Worm (Caenorhabditis elegans) whole organism, L4 larva: Measurements from ENCODE around the gene chil-22.

Source experiments
- F26F4.8 ChIP-seq: fragments of 200-800 bp; sonication (Bioruptor generic); conservative IDR thresholded peaks from 2 replicates; pipeline ENCODE4 v1.3.6; 2022; ENCODE audit warnings: missing genetic modification characterization, missing compliant biosample characterization
- F37D6.2 ChIP-seq: sonication (generic microtip); optimal IDR thresholded peaks from 2 replicates; lab custom pipeline; 2016; ENCODE audit warnings: mild to moderate bottlenecking, missing genetic modification characterization, missing compliant biosample characterization
- F44E2.7 ChIP-seq: fragments of 200-800 bp; sonication (Bioruptor generic); IDR thresholded peaks from 2 replicates; pipeline ENCODE4 v2.1.2; 2022; ENCODE audit warnings: missing genetic modification characterization, missing compliant biosample characterization
- T26A8.4 ChIP-seq: fragments of 200-800 bp; sonication (Bioruptor generic); IDR thresholded peaks from 2 replicates; pipeline ENCODE4 v1.3.6; 2022; ENCODE audit warnings: missing genetic modification characterization, missing compliant biosample characterization
- Y48G9A.11 ChIP-seq: fragments of 200-800 bp; sonication (Bioruptor generic); IDR thresholded peaks from 2 replicates; pipeline ENCODE4 v1.3.6; 2022; ENCODE audit warnings: missing genetic modification reagents, missing genetic modification characterization, missing compliant biosample characterization
- Y5F2A.4 ChIP-seq: fragments of 200-800 bp; sonication (Bioruptor generic); optimal IDR thresholded peaks from 2 replicates; lab custom pipeline; 2018; ENCODE audit warnings: mild to moderate bottlenecking, missing genetic modification characterization, missing compliant biosample characterization
- Y75B8A.6 ChIP-seq: fragments of 200-800 bp; sonication (Bioruptor generic); IDR thresholded peaks from 2 replicates; pipeline ENCODE4 v1.3.6; 2022; ENCODE audit warnings: missing genetic modification reagents, missing genetic modification characterization, missing compliant biosample characterization
- ZK546.5 ChIP-seq, 2 experiments: sonication (generic microtip); optimal IDR thresholded peaks; 2 replicates each; lab custom pipeline; 2017; ENCODE audit warnings: missing biosample characterization in 2 of 2, missing genetic modification characterization in 2 of 2
- aly-2 ChIP-seq: sonication (generic microtip); optimal IDR thresholded peaks from 2 replicates; lab custom pipeline; 2018; ENCODE audit warnings: missing biosample characterization, missing genetic modification characterization
- ceh-20 ChIP-seq: fragments of 200-800 bp; sonication (Bioruptor generic); IDR thresholded peaks from 2 replicates; pipeline ENCODE4 v1.3.6; 2022; ENCODE audit warnings: missing genetic modification reagents, missing genetic modification characterization, missing compliant biosample characterization
- ctbp-1 ChIP-seq: fragments of 200-800 bp; sonication (Bioruptor generic); IDR thresholded peaks from 2 replicates; pipeline ENCODE4 v1.3.6; 2022; ENCODE audit warnings: missing genetic modification reagents, missing genetic modification characterization, missing compliant biosample characterization
- daf-12 ChIP-seq: fragments of 150-350 bp; optimal IDR thresholded peaks from 2 replicates; lab custom pipeline; 2014; ENCODE audit warnings: missing biosample characterization, missing genetic modification reagents, missing genetic modification characterization
- daf-16 ChIP-seq, 3 experiments: sonication (generic microtip); optimal IDR thresholded peaks; 2 replicates each; lab custom pipeline; 2016 to 2017; ENCODE audit warnings: missing genetic modification characterization in 3 of 3, missing genetic modification reagents in 3 of 3, mild to moderate bottlenecking in 2 of 3, missing compliant biosample characterization in 2 of 3, missing biosample characterization in 1 of 3, moderate library complexity in 1 of 3
- daf-19 ChIP-seq: fragments of 200-800 bp; sonication (Bioruptor generic); conservative IDR thresholded peaks from 2 replicates; pipeline ENCODE4 v1.3.6; 2022; ENCODE audit warnings: missing genetic modification characterization, missing compliant biosample characterization
- dmd-6 ChIP-seq: fragments of 200-800 bp; sonication (Bioruptor generic); IDR thresholded peaks from 2 replicates; pipeline ENCODE4 v1.3.6; 2022; ENCODE audit warnings: missing genetic modification reagents, missing genetic modification characterization, missing compliant biosample characterization
- dpl-1 ChIP-seq: fragments of 150-350 bp; optimal IDR thresholded peaks from 2 replicates; lab custom pipeline; 2014; ENCODE audit warnings: missing biosample characterization, missing genetic modification reagents, missing genetic modification characterization
- duxl-1 ChIP-seq: sonication (generic microtip); optimal IDR thresholded peaks from 2 replicates; lab custom pipeline; 2016; ENCODE audit warnings: mild to moderate bottlenecking, missing genetic modification characterization, moderate library complexity, missing compliant biosample characterization; ENCODE audit not compliant: poor library complexity
- dve-1 ChIP-seq: sonication (generic microtip); optimal IDR thresholded peaks from 2 replicates; lab custom pipeline; 2017; ENCODE audit warnings: antibody characterized with exemption, mild to moderate bottlenecking, missing genetic modification characterization, missing compliant biosample characterization; ENCODE audit not compliant: insufficient read depth
- fkh-10 ChIP-seq: fragments of 150-350 bp; optimal IDR thresholded peaks from 2 replicates; lab custom pipeline; 2014; ENCODE audit warnings: missing biosample characterization, missing genetic modification reagents, missing genetic modification characterization
- fos-1 ChIP-seq: fragments of 150-350 bp; optimal IDR thresholded peaks from 2 replicates; lab custom pipeline; 2014; ENCODE audit warnings: missing biosample characterization, missing genetic modification characterization
- gei-8 ChIP-seq: fragments of 200-800 bp; sonication (Bioruptor generic); optimal IDR thresholded peaks from 2 replicates; lab custom pipeline; 2018; ENCODE audit warnings: mild to moderate bottlenecking, missing genetic modification characterization, missing compliant biosample characterization
- hif-1 ChIP-seq, 2 experiments: sonication (generic microtip); optimal IDR thresholded peaks; 2 replicates each; lab custom pipeline; 2016 to 2017; ENCODE audit warnings: missing compliant biosample characterization in 2 of 2, missing genetic modification characterization in 2 of 2, missing genetic modification reagents in 2 of 2, missing genotype in 2 of 2, mild to moderate bottlenecking in 1 of 2
- lim-7 ChIP-seq: fragments of 200-800 bp; sonication (Bioruptor generic); IDR thresholded peaks from 2 replicates; pipeline ENCODE4 v1.3.6; 2022; ENCODE audit warnings: missing genetic modification characterization, missing compliant biosample characterization
- lin-13 ChIP-seq: fragments of 150-350 bp; optimal IDR thresholded peaks from 2 replicates; lab custom pipeline; 2014; ENCODE audit warnings: missing biosample characterization, missing genetic modification reagents, missing genetic modification characterization
- lin-29 ChIP-seq: fragments of 200-800 bp; sonication (Bioruptor generic); IDR thresholded peaks from 2 replicates; pipeline ENCODE4 v1.3.6; 2022; ENCODE audit warnings: missing genetic modification reagents, missing genetic modification characterization, missing compliant biosample characterization
- madf-9 ChIP-seq: fragments of 200-800 bp; sonication (Bioruptor generic); conservative IDR thresholded peaks from 2 replicates; pipeline ENCODE4 v1.3.6; 2022; ENCODE audit warnings: missing genetic modification reagents, missing genetic modification characterization, missing compliant biosample characterization
- mep-1 ChIP-seq: fragments of 150-350 bp; sonication (generic microtip); optimal IDR thresholded peaks from 3 replicates; lab custom pipeline; 2014; ENCODE audit warnings: missing biosample characterization, missing genetic modification characterization
- nhr-11 ChIP-seq: fragments of 150-350 bp; optimal IDR thresholded peaks from 2 replicates; lab custom pipeline; 2014; ENCODE audit warnings: missing biosample characterization, missing genetic modification characterization
- nhr-237 ChIP-seq: sonication (generic microtip); optimal IDR thresholded peaks from 2 replicates; lab custom pipeline; 2017; ENCODE audit warnings: missing biosample characterization, missing genetic modification characterization
- nhr-41 ChIP-seq: fragments of 200-800 bp; sonication (Bioruptor generic); IDR thresholded peaks from 2 replicates; pipeline ENCODE4 v1.3.6; 2022; ENCODE audit warnings: missing genetic modification reagents, missing genetic modification characterization, missing compliant biosample characterization
- nhr-48 ChIP-seq: sonication (generic microtip); optimal IDR thresholded peaks from 2 replicates; lab custom pipeline; 2016; ENCODE audit warnings: mild to moderate bottlenecking, missing genetic modification characterization, missing compliant biosample characterization
- pqm-1 ChIP-seq: sonication (generic microtip); optimal IDR thresholded peaks from 2 replicates; lab custom pipeline; 2017; ENCODE audit warnings: missing biosample characterization, missing genetic modification characterization
- sdz-12 ChIP-seq: fragments of 200-800 bp; sonication (Bioruptor generic); optimal IDR thresholded peaks from 2 replicates; lab custom pipeline; 2018; ENCODE audit warnings: mild to moderate bottlenecking, missing genetic modification characterization, missing compliant biosample characterization
- set-16 ChIP-seq: fragments of 200-800 bp; sonication (Bioruptor generic); IDR thresholded peaks from 2 replicates; pipeline ENCODE4 v1.3.6; 2022; ENCODE audit warnings: missing genetic modification reagents, missing genetic modification characterization, missing compliant biosample characterization
- skn-1 ChIP-seq: fragments of 150-350 bp; optimal IDR thresholded peaks from 2 replicates; lab custom pipeline; 2014; ENCODE audit warnings: missing biosample characterization, missing genetic modification characterization
- snpc-4 ChIP-seq: fragments of 150-350 bp; optimal IDR thresholded peaks from 2 replicates; lab custom pipeline; 2014; ENCODE audit warnings: missing biosample characterization, missing genetic modification characterization
- unc-130 ChIP-seq: sonication (generic microtip); optimal IDR thresholded peaks from 2 replicates; lab custom pipeline; 2016; ENCODE audit warnings: missing genetic modification reagents, missing genetic modification characterization, missing compliant biosample characterization
- unc-62 ChIP-seq, 3 experiments: fragments of 150-350 bp in 1 of 3; sonication (generic microtip); optimal IDR thresholded peaks in 2 of 3; peaks in 1 of 3; 1 replicate in 1 of 3; 2 replicates in 2 of 3; lab custom pipeline; 2014 to 2017; ENCODE audit warnings: missing biosample characterization in 3 of 3, missing genetic modification characterization in 3 of 3, missing genetic modification reagents in 3 of 3, missing genotype in 1 of 3
- vab-7 ChIP-seq: fragments of 200-800 bp; sonication (Bioruptor generic); IDR thresholded peaks from 2 replicates; pipeline ENCODE4 v1.3.6; 2022; ENCODE audit warnings: missing genetic modification reagents, missing genetic modification characterization, missing compliant biosample characterization
- zfp-2 ChIP-seq: sonication (generic microtip); optimal IDR thresholded peaks from 2 replicates; lab custom pipeline; 2016; ENCODE audit warnings: mild to moderate bottlenecking, missing genetic modification characterization, missing compliant biosample characterization
- zfp-3 ChIP-seq: fragments of 200-800 bp; sonication (Bioruptor generic); conservative IDR thresholded peaks from 2 replicates; pipeline ENCODE4 v1.3.6; 2022; ENCODE audit warnings: missing genetic modification reagents, missing genetic modification characterization, missing compliant biosample characterization
- zip-11 ChIP-seq: fragments of 200-800 bp; sonication (Bioruptor generic); IDR thresholded peaks from 2 replicates; pipeline ENCODE4 v1.3.6; 2022; ENCODE audit warnings: missing genetic modification characterization, missing compliant biosample characterization
- zip-2 ChIP-seq: fragments of 150-350 bp; optimal IDR thresholded peaks from 2 replicates; lab custom pipeline; 2014; ENCODE audit warnings: missing biosample characterization, missing genetic modification characterization
- ztf-7 ChIP-seq: fragments of 150-350 bp; optimal IDR thresholded peaks from 2 replicates; lab custom pipeline; 2014; ENCODE audit warnings: missing biosample characterization, missing genetic modification characterization

Gene chil-22

ce11 chrII:9487337-9487950, 21.4 kb upstream of the chil-22 start, which contains the start of gene T19H5.4 (continued):
- TF ChIP-seq dve-1 (tag; lab: Kevin White, UChicago) (peak; percentile 79), snpc-4 (tag; lab: Kevin White, UChicago) (no peak), dmd-6 (GFP tag; lab: Robert Waterston, UW) (peak; percentile 96), nhr-48 (peak; percentile 76), F44E2.7 (GFP tag; lab: Robert Waterston, UW) (no peak), Y75B8A.6 (GFP tag; lab: Robert Waterston, UW) (peak; percentile 53; the same call in 1 of the 2 replicates), daf-12 (no peak), lin-13 (GFP tag; lab: Kevin White, UChicago) (peak; percentile 16), nhr-11 (tag; lab: Kevin White, UChicago) (peak; percentile 48), zfp-2 (no peak), nhr-41 (no peak), unc-62 (GFP tag; optimal IDR thresholded peaks at IDR 0.05 in 1 of 2; lab: Kevin White, UChicago) (peak in 1 of 2 experiments; percentile 74), unc-62 (tag; optimal IDR thresholded peaks at IDR 0.05; lab: Kevin White, UChicago) (no peak), vab-7 (GFP tag; lab: Robert Waterston, UW) (0 out of 2 replicates have a peak, but pooled peaks have one; percentile 37), set-16 (peak; percentile 68), daf-19 (GFP tag; lab: Robert Waterston, UW) (no peak), F26F4.8 (GFP tag; lab: Robert Waterston, UW) (no peak), zip-11 (GFP tag; lab: Robert Waterston, UW) (no peak), gei-8 (peak; percentile 42), ceh-20 (peak; percentile 65; the same call in 1 of the 2 replicates), duxl-1 (peak; percentile 24), mep-1 (tag; lab: Kevin White, UChicago) (peak; percentile 67), madf-9 (GFP tag; lab: Robert Waterston, UW) (peak; percentile 38; the same call in 1 of the 2 replicates), lim-7 (GFP tag; lab: Robert Waterston, UW) (peak; percentile 67; the same call in 1 of the 2 replicates), unc-130 (GFP tag; lab: Kevin White, UChicago) (no peak), dpl-1 (GFP tag; lab: Kevin White, UChicago) (no peak), Y48G9A.11 (no peak), lin-29 (GFP tag; lab: Robert Waterston, UW) (no peak), daf-16 (GFP tag; optimal IDR thresholded peaks at IDR 0.05; lab: Kevin White, UChicago) (peak in 1 of 2 experiments; percentile 4), daf-16 (tag; optimal IDR thresholded peaks at IDR 0.05; lab: Kevin White, UChicago) (peak; percentile 66), zfp-3 (GFP tag; lab: Robert Waterston, UW) (peak; percentile 44; the same call in 1 of the 2 replicates), Y5F2A.4 (no peak), F37D6.2 (tag; lab: Kevin White, UChicago) (no peak), ctbp-1 (GFP tag; lab: Robert Waterston, UW) (peak; percentile 52; the same call in 1 of the 2 replicates), aly-2 (no peak), zip-2 (tag; lab: Kevin White, UChicago) (no peak), fkh-10 (GFP tag; lab: Kevin White, UChicago) (no peak), skn-1 (tag; lab: Kevin White, UChicago) (no peak), fos-1 (tag; lab: Kevin White, UChicago) (no peak), hif-1 (tag; optimal IDR thresholded peaks at IDR 0.05; lab: Kevin White, UChicago) (peak in 1 of 2 experiments; percentile 64), sdz-12 (GFP tag; lab: Kevin White, UChicago) (no peak), pqm-1 (tag; lab: Kevin White, UChicago) (peak; percentile 41), nhr-237 (tag; lab: Kevin White, UChicago) (no peak), T26A8.4 (GFP tag; lab: Robert Waterston, UW) (peak; percentile 43; the same call in 1 of the 2 replicates), ZK546.5 (tag; optimal IDR thresholded peaks at IDR 0.05; lab: Kevin White, UChicago) (no peak), ztf-7 (tag; lab: Kevin White, UChicago) (no peak)
